Worm (Caenorhabditis elegans) whole organism, L3 larva: ENCODE measurements around the gene spc-2.

ENCODE experiments used
- egl-27 ChIP-seq: sonication (generic microtip); optimal IDR thresholded peaks from 4 replicates; lab custom pipeline; 2017; ENCODE audit warnings: missing biosample characterization, missing genetic modification reagents, missing genetic modification characterization
- pha-4 ChIP-seq: fragments of 150-350 bp; optimal IDR thresholded peaks from 2 replicates; lab custom pipeline; 2014; ENCODE audit warnings: missing biosample characterization, missing genetic modification reagents, missing genetic modification characterization

DNA sequence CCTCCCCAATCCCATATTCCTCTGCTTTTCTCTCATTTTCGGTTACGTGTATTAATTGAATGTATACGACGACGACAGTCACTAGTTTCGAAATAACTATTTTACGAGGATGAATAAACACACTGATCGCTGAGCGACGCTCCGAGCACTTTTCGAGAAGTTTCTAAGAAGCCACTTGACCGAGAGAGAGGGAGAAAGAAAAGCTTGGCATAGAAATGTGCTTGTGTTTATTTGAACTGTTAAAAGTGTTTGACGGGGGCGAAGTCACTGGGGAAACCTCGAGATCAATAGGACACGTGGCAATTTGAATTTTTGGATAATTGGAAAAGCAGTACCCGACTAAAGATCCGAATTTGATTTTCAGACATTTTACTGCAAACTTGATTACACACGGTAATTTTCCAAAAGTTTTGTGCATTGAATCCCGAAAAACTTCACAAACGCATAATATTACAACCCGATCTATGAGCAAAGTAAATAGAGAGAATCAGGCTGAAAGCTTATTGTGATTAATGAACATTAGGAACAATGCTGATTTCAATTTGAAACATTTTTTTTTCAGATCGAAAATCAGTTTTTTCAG lies 45.1 kb upstream of the spc-2 start:
- TF ChIP-seq pha-4 = peak; percentile 82
- TF ChIP-seq egl-27 (tag; lab: Kevin White, UChicago) = no peak
